Worm (Caenorhabditis elegans): ENCODE results near the gene droe-4.

ce11 chrV:14018640-14019039 lies 26.2 kb downstream of the droe-4 start, which contains the start of the genes mtl-2 and T08G5.1:
- TF ChIP-seq him-1 (tag; optimal IDR thresholded peaks at IDR 0.05) (no peak), W03F9.2 (tag; optimal IDR thresholded peaks at IDR 0.05) (no peak), dao-5 (tag; optimal IDR thresholded peaks at IDR 0.05) (no peak)
